Worm (Caenorhabditis elegans) whole organism, L1 larva: Measurements from ENCODE around the gene K08A2.2.

ENCODE experiments used
- egl-27 ChIP-seq, 2 experiments: fragments of 150-350 bp in 1 of 2; sonication (generic microtip); optimal IDR thresholded peaks; 3 replicates each; lab custom pipeline; 2017 to 2018; ENCODE audit warnings: missing biosample characterization in 2 of 2, missing genetic modification characterization in 2 of 2, missing genetic modification reagents in 2 of 2
- grh-1 ChIP-seq: fragments of 200-800 bp; sonication (Bioruptor generic); IDR thresholded peaks from 2 replicates; pipeline ENCODE4 v1.3.6; 2022; ENCODE audit warnings: missing genetic modification reagents, missing genetic modification characterization, missing compliant biosample characterization
- lin-35 ChIP-seq, 2 experiments: fragments of 150-350 bp; optimal IDR thresholded peaks; 2 replicates each; lab custom pipeline; 2014; ENCODE audit warnings: missing biosample characterization in 2 of 2, missing genetic modification characterization in 2 of 2, missing genetic modification reagents in 2 of 2
- nhr-11 ChIP-seq: fragments of 150-350 bp; optimal IDR thresholded peaks from 2 replicates; lab custom pipeline; 2014; ENCODE audit warnings: missing biosample characterization, missing genetic modification characterization
- nhr-76 ChIP-seq: sonication (generic microtip); optimal IDR thresholded peaks from 2 replicates; lab custom pipeline; 2017; ENCODE audit warnings: missing biosample characterization, missing genetic modification characterization
- unc-130 ChIP-seq: fragments of 150-350 bp; optimal IDR thresholded peaks from 2 replicates; lab custom pipeline; 2017; ENCODE audit warnings: missing biosample characterization, missing genetic modification characterization, inconsistent platforms

ce11 chrII:2985935-2986498 is 5.4 kb upstream of the K08A2.2 start:
- no peak for TF ChIP-seq nhr-76 (tag; lab: Kevin White, UChicago)
- no peak for TF ChIP-seq nhr-11
- no peak for TF ChIP-seq egl-27 (tag; optimal IDR thresholded peaks at IDR 0.05; lab: Kevin White, UChicago)
- no peak for TF ChIP-seq grh-1 (GFP tag; lab: Robert Waterston, UW)
- no peak for TF ChIP-seq lin-35 (GFP tag; optimal IDR thresholded peaks at IDR 0.05; lab: Kevin White, UChicago)
- no peak for TF ChIP-seq unc-130 (tag; lab: Kevin White, UChicago)
